Worm (Caenorhabditis elegans) whole organism, young adult: ENCODE data around the gene C25D7.9.

Experiments used
- B0019.2 ChIP-seq: fragments of 200-800 bp; sonication (Bioruptor generic); conservative IDR thresholded peaks from 2 replicates; pipeline ENCODE4 v1.3.6; 2022; ENCODE audit warnings: missing genetic modification reagents, missing genetic modification characterization, missing compliant biosample characterization
- B0336.3 ChIP-seq: fragments of 200-800 bp; sonication (Bioruptor generic); IDR thresholded peaks from 2 replicates; pipeline ENCODE4 v1.3.6; 2022; ENCODE audit warnings: missing genetic modification characterization, missing compliant biosample characterization
- F33H1.4 ChIP-seq: fragments of 200-800 bp; sonication (Bioruptor generic); IDR thresholded peaks from 2 replicates; pipeline ENCODE4 v1.3.6; 2022; ENCODE audit warnings: missing genetic modification reagents, missing genetic modification characterization, missing compliant biosample characterization
- F49E8.2 ChIP-seq: sonication (generic microtip); optimal IDR thresholded peaks from 3 replicates; lab custom pipeline; 2017; ENCODE audit warnings: missing genetic modification characterization, mild to moderate bottlenecking, missing compliant biosample characterization, antibody characterized with exemption, moderate library complexity; ENCODE audit not compliant: insufficient read depth
- F55B11.4 ChIP-seq: sonication (generic microtip); optimal IDR thresholded peaks from 2 replicates; lab custom pipeline; 2016; ENCODE audit warnings: missing compliant biosample characterization, missing genetic modification characterization, borderline replicate concordance; ENCODE audit not compliant: insufficient read depth
- F57A8.1 ChIP-seq: fragments of 200-800 bp; sonication (Bioruptor generic); optimal IDR thresholded peaks from 2 replicates; lab custom pipeline; 2018; ENCODE audit warnings: mild to moderate bottlenecking, missing genetic modification characterization, moderate library complexity, missing compliant biosample characterization
- K11D2.4 ChIP-seq: fragments of 200-800 bp; sonication (Bioruptor generic); IDR thresholded peaks from 2 replicates; pipeline ENCODE4 v1.3.6; 2022; ENCODE audit warnings: missing genetic modification reagents, missing genetic modification characterization, missing compliant biosample characterization
- Y53F4B.3 ChIP-seq: fragments of 200-800 bp; sonication (Bioruptor generic); IDR thresholded peaks from 2 replicates; pipeline ENCODE4 v1.3.6; 2022; ENCODE audit warnings: missing genetic modification reagents, missing genetic modification characterization, missing compliant biosample characterization
- Y53G8AR.9 ChIP-seq: fragments of 200-800 bp; sonication (Bioruptor generic); conservative IDR thresholded peaks from 2 replicates; pipeline ENCODE4 v1.3.6; 2022; ENCODE audit warnings: missing genetic modification reagents, missing genetic modification characterization, missing compliant biosample characterization
- Y56A3A.18 ChIP-seq: fragments of 200-800 bp; sonication (Bioruptor generic); IDR thresholded peaks from 2 replicates; pipeline ENCODE4 v1.3.6; 2022; ENCODE audit warnings: missing genetic modification reagents, missing genetic modification characterization, missing compliant biosample characterization
- Y79H2A.3 ChIP-seq: fragments of 200-800 bp; sonication (Bioruptor generic); conservative IDR thresholded peaks from 2 replicates; pipeline ENCODE4 v1.3.6; 2022; ENCODE audit warnings: missing genetic modification reagents, missing genetic modification characterization, missing compliant biosample characterization
- atf-7 ChIP-seq: sonication (generic microtip); optimal IDR thresholded peaks from 2 replicates; lab custom pipeline; 2017; ENCODE audit warnings: mild to moderate bottlenecking, missing genetic modification characterization, missing compliant biosample characterization
- attf-5 ChIP-seq: fragments of 200-800 bp; sonication (Bioruptor generic); optimal IDR thresholded peaks from 2 replicates; lab custom pipeline; 2018; ENCODE audit warnings: mild to moderate bottlenecking, missing genetic modification characterization, missing compliant biosample characterization
- attf-6 ChIP-seq: fragments of 200-800 bp; sonication (Bioruptor generic); IDR thresholded peaks from 2 replicates; pipeline ENCODE4 v1.3.6; 2022; ENCODE audit warnings: missing genetic modification reagents, missing genetic modification characterization, missing compliant biosample characterization
- cebp-2 ChIP-seq: fragments of 200-800 bp; sonication (Bioruptor generic); IDR thresholded peaks from 2 replicates; pipeline ENCODE4 v1.3.6; 2022; ENCODE audit warnings: missing genetic modification characterization, missing compliant biosample characterization
- ceh-91 ChIP-seq: fragments of 200-800 bp; sonication (Bioruptor generic); IDR thresholded peaks from 2 replicates; pipeline ENCODE4 v1.3.6; 2022; ENCODE audit warnings: missing genetic modification reagents, missing genetic modification characterization, missing compliant biosample characterization
- chd-7 ChIP-seq: sonication (generic microtip); optimal IDR thresholded peaks from 2 replicates; lab custom pipeline; 2016; ENCODE audit warnings: mild to moderate bottlenecking, missing genetic modification characterization, moderate library complexity, missing compliant biosample characterization
- die-1 ChIP-seq: sonication (generic microtip); optimal IDR thresholded peaks from 2 replicates; lab custom pipeline; 2016; ENCODE audit warnings: missing genotype, mild to moderate bottlenecking, missing genetic modification characterization, missing compliant biosample characterization
- efl-1 ChIP-seq: fragments of 150-350 bp; optimal IDR thresholded peaks from 2 replicates; lab custom pipeline; 2014; ENCODE audit warnings: missing biosample characterization, missing genetic modification reagents, missing genetic modification characterization
- egrh-3 ChIP-seq: fragments of 200-800 bp; sonication (Bioruptor generic); IDR thresholded peaks from 2 replicates; pipeline ENCODE4 v1.3.6; 2022; ENCODE audit warnings: missing genetic modification reagents, missing genetic modification characterization, missing compliant biosample characterization
- him-1 ChIP-seq: sonication (generic microtip); optimal IDR thresholded peaks from 2 replicates; lab custom pipeline; 2016; ENCODE audit warnings: missing genotype, missing genetic modification reagents, missing genetic modification characterization, missing compliant biosample characterization
- hlh-12 ChIP-seq: sonication (generic microtip); optimal IDR thresholded peaks from 2 replicates; lab custom pipeline; 2016; ENCODE audit warnings: missing genetic modification characterization, missing compliant biosample characterization
- hlh-26 ChIP-seq: fragments of 200-800 bp; sonication (Bioruptor generic); conservative IDR thresholded peaks from 2 replicates; pipeline ENCODE4 v1.3.6; 2022; ENCODE audit warnings: missing genetic modification reagents, missing genetic modification characterization, missing compliant biosample characterization
- hmg-1.2 ChIP-seq: fragments of 200-800 bp; sonication (Bioruptor generic); IDR thresholded peaks from 2 replicates; pipeline ENCODE4 v1.3.6; 2022; ENCODE audit warnings: missing genetic modification reagents, missing genetic modification characterization, missing compliant biosample characterization
- hmg-20 ChIP-seq: fragments of 200-800 bp; sonication (Bioruptor generic); IDR thresholded peaks from 2 replicates; pipeline ENCODE4 v1.3.6; 2022; ENCODE audit warnings: missing genetic modification reagents, missing genetic modification characterization, missing compliant biosample characterization
- let-526 ChIP-seq: fragments of 200-800 bp; sonication (Bioruptor generic); IDR thresholded peaks from 2 replicates; pipeline ENCODE4 v1.3.6; 2022; ENCODE audit warnings: missing genetic modification reagents, missing genetic modification characterization, missing compliant biosample characterization
- lin-26 ChIP-seq: fragments of 200-800 bp; sonication (Bioruptor generic); IDR thresholded peaks from 2 replicates; pipeline ENCODE4 v1.3.6; 2022; ENCODE audit warnings: missing genetic modification reagents, missing genetic modification characterization, missing compliant biosample characterization
- lin-54 ChIP-seq: fragments of 200-800 bp; sonication (Bioruptor generic); optimal IDR thresholded peaks from 2 replicates; lab custom pipeline; 2018; ENCODE audit warnings: mild to moderate bottlenecking, missing genetic modification characterization, missing compliant biosample characterization
- lsl-1 ChIP-seq: fragments of 200-800 bp; sonication (Bioruptor generic); optimal IDR thresholded peaks from 2 replicates; lab custom pipeline; 2018; ENCODE audit warnings: mild to moderate bottlenecking, missing genetic modification characterization, moderate library complexity, missing compliant biosample characterization
- madf-8 ChIP-seq: fragments of 200-800 bp; sonication (Bioruptor generic); conservative IDR thresholded peaks from 2 replicates; pipeline ENCODE4 v1.3.6; 2022; ENCODE audit warnings: missing genetic modification reagents, missing genetic modification characterization, missing compliant biosample characterization
- mcd-1 ChIP-seq: fragments of 200-800 bp; sonication (Bioruptor generic); IDR thresholded peaks from 2 replicates; pipeline ENCODE4 v1.3.6; 2022; ENCODE audit warnings: missing genetic modification reagents, missing genetic modification characterization, missing compliant biosample characterization
- mel-28 ChIP-seq: sonication (generic microtip); optimal IDR thresholded peaks from 2 replicates; lab custom pipeline; 2016; ENCODE audit warnings: borderline replicate concordance, mild to moderate bottlenecking, missing genetic modification characterization, missing compliant biosample characterization
- mes-4 ChIP-seq: sonication (generic microtip); optimal IDR thresholded peaks from 2 replicates; lab custom pipeline; 2016; ENCODE audit warnings: missing genotype, missing genetic modification characterization, missing compliant biosample characterization
- nfyb-1 ChIP-seq: fragments of 200-800 bp; sonication (Bioruptor generic); IDR thresholded peaks from 2 replicates; pipeline ENCODE4 v1.3.6; 2022; ENCODE audit warnings: missing genetic modification reagents, missing genetic modification characterization, missing compliant biosample characterization
- nhr-179 ChIP-seq: sonication (generic microtip); optimal IDR thresholded peaks from 2 replicates; lab custom pipeline; 2016; ENCODE audit warnings: mild to moderate bottlenecking, missing genetic modification characterization, missing compliant biosample characterization
- pbrm-1 ChIP-seq: fragments of 200-800 bp; sonication (Bioruptor generic); IDR thresholded peaks from 2 replicates; pipeline ENCODE4 v1.3.6; 2022; ENCODE audit warnings: missing genetic modification reagents, missing genetic modification characterization, missing compliant biosample characterization
- repo-1 ChIP-seq: sonication (generic microtip); optimal IDR thresholded peaks from 2 replicates; lab custom pipeline; 2017; ENCODE audit warnings: mild to moderate bottlenecking, missing genetic modification characterization, missing compliant biosample characterization
- sdz-38 ChIP-seq: sonication (generic microtip); optimal IDR thresholded peaks from 2 replicates; lab custom pipeline; 2016; ENCODE audit warnings: missing genotype, missing genetic modification characterization, missing compliant biosample characterization
- sea-2 ChIP-seq: fragments of 200-800 bp; sonication (Bioruptor generic); IDR thresholded peaks from 2 replicates; pipeline ENCODE4 v1.3.6; 2022; ENCODE audit warnings: missing genetic modification characterization, missing compliant biosample characterization
- snpc-1.1 ChIP-seq: sonication (generic microtip); optimal IDR thresholded peaks from 2 replicates; lab custom pipeline; 2017; ENCODE audit warnings: missing genetic modification characterization, mild to moderate bottlenecking, missing compliant biosample characterization, antibody characterized with exemption, moderate library complexity, missing genotype, missing genetic modification reagents; ENCODE audit not compliant: insufficient read depth
- snpc-1.3 ChIP-seq: sonication (generic microtip); optimal IDR thresholded peaks from 2 replicates; lab custom pipeline; 2017; ENCODE audit warnings: missing genetic modification characterization, mild to moderate bottlenecking, missing compliant biosample characterization, antibody characterized with exemption, moderate library complexity, missing genotype, missing genetic modification reagents; ENCODE audit not compliant: insufficient read depth
- tbx-9 ChIP-seq: sonication (generic microtip); optimal IDR thresholded peaks from 2 replicates; lab custom pipeline; 2016; ENCODE audit warnings: borderline replicate concordance, missing genetic modification characterization, inconsistent platforms, missing compliant biosample characterization
- tlf-1 ChIP-seq: fragments of 200-800 bp; sonication (Bioruptor generic); optimal IDR thresholded peaks from 2 replicates; lab custom pipeline; 2018; ENCODE audit warnings: mild to moderate bottlenecking, missing genetic modification characterization, missing compliant biosample characterization
- unc-130 ChIP-seq: sonication (generic microtip); optimal IDR thresholded peaks from 2 replicates; lab custom pipeline; 2016; ENCODE audit warnings: missing genetic modification reagents, missing genetic modification characterization, missing compliant biosample characterization
- unc-62 ChIP-seq: fragments of 150-350 bp; optimal IDR thresholded peaks from 2 replicates; lab custom pipeline; 2014; ENCODE audit warnings: missing biosample characterization, missing genetic modification reagents, missing genetic modification characterization
- xnd-1 ChIP-seq: sonication (generic microtip); optimal IDR thresholded peaks from 2 replicates; lab custom pipeline; 2016; ENCODE audit warnings: missing genotype, missing genetic modification reagents, missing genetic modification characterization, missing compliant biosample characterization

Gene C25D7.9

DNA sequence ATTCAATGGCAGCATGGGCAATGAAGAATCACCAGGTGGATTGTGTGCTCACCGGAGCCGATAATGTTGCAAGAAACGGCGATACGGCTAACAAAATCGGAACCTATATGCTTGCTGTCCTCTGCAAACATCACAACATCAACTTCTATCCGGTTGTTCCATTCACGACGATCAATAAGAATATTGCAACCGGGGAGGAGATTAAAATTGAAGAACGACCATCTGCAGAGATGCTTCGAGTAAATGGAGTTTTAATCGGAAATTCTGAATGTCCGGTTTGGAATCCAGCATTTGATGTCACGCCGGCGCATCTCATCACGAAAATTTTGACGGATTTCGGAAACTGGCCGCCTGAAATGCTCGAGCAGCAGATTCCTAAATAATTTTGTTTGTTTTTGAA lies 18.7 kb downstream of the C25D7.9 start (continued):
- 0 out of 2 replicates have a peak, but pooled peaks have one; percentile 35 for TF ChIP-seq cebp-2 (GFP tag; lab: Robert Waterston, UW)

DNA sequence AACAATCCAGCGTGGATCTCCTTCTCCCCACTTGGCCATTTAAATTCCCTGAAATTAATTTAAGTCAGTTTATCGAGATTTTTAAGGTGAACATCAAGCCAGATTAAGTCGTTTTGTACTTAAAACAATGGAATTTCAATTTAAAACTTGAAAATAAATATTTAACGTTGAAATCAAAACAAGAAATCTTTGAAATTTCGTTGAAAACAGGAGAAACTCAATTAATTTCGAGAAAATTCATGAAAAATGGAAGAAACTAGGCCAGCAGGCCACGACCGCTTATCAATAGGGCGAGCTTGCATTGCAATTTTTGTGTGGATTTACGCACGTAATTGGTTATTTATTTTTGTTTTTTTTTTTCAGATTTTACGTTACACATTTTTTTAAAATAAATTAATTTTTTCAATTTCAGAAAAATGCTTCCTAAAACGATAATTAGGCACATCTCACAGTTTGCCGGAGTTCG lies 20.4 kb downstream of the C25D7.9 start, which contains the start of the genes ahsa-1 and C01G10.7:
ahsa-1 (minus strand) TSS at position 51 of the 466 bp plus-strand sequence.
C01G10.7 (plus strand) TSS at position 413 of the 466 bp plus-strand sequence.
- TF ChIP-seq lin-54 (GFP tag; lab: Kevin White, UChicago): peak; percentile 82
- TF ChIP-seq hlh-26: no peak
- peak; percentile 93 for TF ChIP-seq attf-5 (GFP tag; lab: Kevin White, UChicago)
- peak; percentile 86 for TF ChIP-seq tlf-1 (GFP tag; lab: Kevin White, UChicago)
- TF ChIP-seq unc-62 (GFP tag; lab: Kevin White, UChicago): no peak
- TF ChIP-seq egrh-3 (GFP tag; lab: Robert Waterston, UW): peak; percentile 55; the same call in 1 of the 2 replicates
- no peak for TF ChIP-seq mes-4 (tag; lab: Kevin White, UChicago)
- 0 out of 2 replicates have a peak, but pooled peaks have one; percentile 8 for TF ChIP-seq lin-26
- peak; percentile 87; the same call in 1 of the 2 replicates for TF ChIP-seq pbrm-1 (GFP tag; lab: Robert Waterston, UW)
- TF ChIP-seq sea-2 (GFP tag; lab: Robert Waterston, UW): no peak
- TF ChIP-seq Y53F4B.3 (GFP tag; lab: Robert Waterston, UW): no peak
- no peak for TF ChIP-seq Y56A3A.18
- no peak for TF ChIP-seq tbx-9
- peak; percentile 96 for TF ChIP-seq unc-130 (GFP tag; lab: Kevin White, UChicago)
- peak; percentile 57 for TF ChIP-seq efl-1 (GFP tag; lab: Kevin White, UChicago)
- TF ChIP-seq ceh-91 (GFP tag; lab: Robert Waterston, UW): peak; percentile 90
- no peak for TF ChIP-seq F57A8.1 (GFP tag; lab: Kevin White, UChicago)
- peak; percentile 82; the same call in 1 of the 2 replicates for TF ChIP-seq B0019.2 (GFP tag; lab: Robert Waterston, UW)
- peak; percentile 98 for TF ChIP-seq mcd-1
- no peak for TF ChIP-seq chd-7 (tag; lab: Kevin White, UChicago)
- TF ChIP-seq sdz-38 (tag; lab: Kevin White, UChicago): no peak
- TF ChIP-seq nhr-179: no peak
- TF ChIP-seq attf-6: no peak
- TF ChIP-seq repo-1 (tag; lab: Kevin White, UChicago): no peak
- peak; percentile 26 for TF ChIP-seq him-1 (tag; lab: Kevin White, UChicago)
- TF ChIP-seq madf-8 (GFP tag; lab: Robert Waterston, UW): peak; percentile 74
- TF ChIP-seq let-526 (GFP tag; lab: Robert Waterston, UW): peak; percentile 90
- TF ChIP-seq F55B11.4 (tag; lab: Kevin White, UChicago): no peak
- no peak for TF ChIP-seq die-1 (tag; lab: Kevin White, UChicago)
- TF ChIP-seq Y53G8AR.9 (GFP tag; lab: Robert Waterston, UW): peak; percentile 76; the same call in 1 of the 2 replicates
- no peak for TF ChIP-seq B0336.3 (GFP tag; lab: Robert Waterston, UW)
- peak; percentile 77 for TF ChIP-seq Y79H2A.3
- peak; percentile 19 for TF ChIP-seq xnd-1 (tag; lab: Kevin White, UChicago)
- TF ChIP-seq mel-28 (tag; lab: Kevin White, UChicago): peak; percentile 57
- TF ChIP-seq snpc-1.3: peak; percentile 65
- no peak; the same call in 1 of the 2 replicates for TF ChIP-seq nfyb-1 (GFP tag; lab: Robert Waterston, UW)
- TF ChIP-seq K11D2.4 (GFP tag; lab: Robert Waterston, UW): 0 out of 2 replicates have a peak, but pooled peaks have one; percentile 55
- TF ChIP-seq snpc-1.1 (tag; lab: Kevin White, UChicago): peak; percentile 74
- TF ChIP-seq hlh-12: no peak
- TF ChIP-seq hmg-20 (GFP tag; lab: Robert Waterston, UW): no peak
- peak; percentile 68 for TF ChIP-seq lsl-1
- TF ChIP-seq atf-7 (tag; lab: Kevin White, UChicago): peak; percentile 63
- peak; percentile 70 for TF ChIP-seq F33H1.4 (GFP tag; lab: Robert Waterston, UW)
- TF ChIP-seq F49E8.2 (tag; lab: Kevin White, UChicago): peak; percentile 24
- TF ChIP-seq hmg-1.2: peak; percentile 51; the same call in 1 of the 2 replicates
